Worm (Caenorhabditis elegans) whole organism, early embryonic: ENCODE measurements around the gene npr-19.

Source experiments
- B0310.2 ChIP-seq: sonication (generic microtip); optimal IDR thresholded peaks from 2 replicates; lab custom pipeline; 2016; ENCODE audit warnings: mild to moderate bottlenecking, missing genetic modification characterization, missing compliant biosample characterization
- F13C5.2 ChIP-seq: sonication (generic microtip); optimal IDR thresholded peaks from 2 replicates; lab custom pipeline; 2017; ENCODE audit warnings: mild to moderate bottlenecking, missing genetic modification characterization, inconsistent platforms, missing compliant biosample characterization
- aly-1 ChIP-seq: sonication (generic microtip); optimal IDR thresholded peaks from 2 replicates; lab custom pipeline; 2016; ENCODE audit warnings: missing genetic modification characterization, missing compliant biosample characterization
- ama-1 ChIP-seq: fragments of 150-350 bp; optimal IDR thresholded peaks from 2 replicates; lab custom pipeline; 2014
- ceh-13 ChIP-seq: fragments of 200-800 bp; sonication (Bioruptor generic); optimal IDR thresholded peaks from 2 replicates; lab custom pipeline; 2018; ENCODE audit warnings: mild to moderate bottlenecking, missing genetic modification characterization, missing compliant biosample characterization
- ceh-36 ChIP-seq: sonication (generic microtip); optimal IDR thresholded peaks from 2 replicates; lab custom pipeline; 2016; ENCODE audit warnings: missing genetic modification characterization, inconsistent platforms, missing compliant biosample characterization
- ets-7 ChIP-seq: sonication (generic microtip); optimal IDR thresholded peaks from 2 replicates; lab custom pipeline; 2016; ENCODE audit warnings: missing genotype, missing genetic modification characterization, missing compliant biosample characterization
- flt-1 ChIP-seq: fragments of 200-800 bp; sonication (Bioruptor generic); IDR thresholded peaks from 2 replicates; pipeline ENCODE4 v1.3.6; 2022; ENCODE audit warnings: missing genetic modification characterization, missing compliant biosample characterization
- hmbx-1 ChIP-seq: sonication (generic microtip); optimal IDR thresholded peaks from 2 replicates; lab custom pipeline; 2016; ENCODE audit warnings: mild to moderate bottlenecking, missing genetic modification characterization, missing compliant biosample characterization
- hmg-4 ChIP-seq: fragments of 200-800 bp; sonication (Bioruptor generic); optimal IDR thresholded peaks from 2 replicates; lab custom pipeline; 2018; ENCODE audit warnings: mild to moderate bottlenecking, missing genetic modification characterization, missing compliant biosample characterization
- hnd-1 ChIP-seq: sonication (generic microtip); optimal IDR thresholded peaks from 2 replicates; lab custom pipeline; 2016; ENCODE audit warnings: missing genetic modification characterization, missing compliant biosample characterization
- pes-1 ChIP-seq: fragments of 200-800 bp; sonication (Bioruptor generic); IDR thresholded peaks from 2 replicates; pipeline ENCODE4 v1.3.6; 2022; ENCODE audit warnings: missing genetic modification reagents, missing genetic modification characterization, missing compliant biosample characterization
- scrt-1 ChIP-seq: fragments of 200-800 bp; sonication (Bioruptor generic); IDR thresholded peaks from 2 replicates; pipeline ENCODE4 v1.3.6; 2022; ENCODE audit warnings: missing genetic modification characterization, missing compliant biosample characterization
- sea-1 ChIP-seq: fragments of 200-800 bp; sonication (Bioruptor generic); conservative IDR thresholded peaks from 2 replicates; pipeline ENCODE4 v1.3.6; 2022; ENCODE audit warnings: missing genetic modification characterization, missing compliant biosample characterization
- tbx-11 ChIP-seq: fragments of 200-800 bp; sonication (Bioruptor generic); IDR thresholded peaks from 2 replicates; pipeline ENCODE4 v1.3.6; 2022; ENCODE audit warnings: missing genetic modification characterization, missing compliant biosample characterization
- tbx-37 ChIP-seq: fragments of 200-800 bp; sonication (Bioruptor generic); conservative IDR thresholded peaks from 2 replicates; pipeline ENCODE4 v1.3.6; 2022; ENCODE audit warnings: missing genetic modification reagents, missing genetic modification characterization, missing compliant biosample characterization
- tra-4 ChIP-seq: sonication (generic microtip); optimal IDR thresholded peaks from 2 replicates; lab custom pipeline; 2017; ENCODE audit warnings: missing genetic modification characterization, missing compliant biosample characterization

npr-19 gene

DNA sequence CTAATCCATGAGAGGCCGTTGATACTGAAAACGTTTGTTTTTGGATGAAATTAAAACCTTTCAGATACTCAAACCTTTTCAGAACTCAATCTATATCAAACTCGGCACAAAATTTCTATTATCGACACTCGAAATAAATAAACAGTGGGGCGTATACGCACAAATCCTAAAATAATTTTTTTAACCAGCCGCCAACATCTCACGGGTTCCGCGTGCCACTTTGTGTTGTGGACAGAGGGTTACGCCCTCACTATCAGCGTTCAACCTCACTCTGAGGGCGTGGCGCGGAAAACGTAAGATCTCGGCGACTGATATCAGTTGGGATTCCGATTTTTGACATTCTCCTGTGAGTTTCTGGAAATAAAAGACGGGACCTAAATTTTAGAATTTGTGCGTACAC is 54.1 kb downstream of the npr-19 start:
- TF ChIP-seq tbx-11 (GFP tag; lab: Robert Waterston, UW): no peak
- no peak for TF ChIP-seq ama-1 (lab: Kevin White, UChicago)
- no peak for TF ChIP-seq tbx-37 (GFP tag; lab: Robert Waterston, UW)
- TF ChIP-seq F13C5.2 (tag; lab: Kevin White, UChicago): no peak
- no peak for TF ChIP-seq sea-1
- no peak for TF ChIP-seq B0310.2 (tag; lab: Kevin White, UChicago)
- TF ChIP-seq ets-7 (tag; lab: Kevin White, UChicago): no peak
- no peak for TF ChIP-seq hmg-4
- TF ChIP-seq hmbx-1 (tag; lab: Kevin White, UChicago): no peak
- no peak for TF ChIP-seq hnd-1 (tag; lab: Kevin White, UChicago)
- no peak for TF ChIP-seq scrt-1 (GFP tag; lab: Robert Waterston, UW)
- no peak for TF ChIP-seq aly-1 (tag; lab: Kevin White, UChicago)
- TF ChIP-seq ceh-13 (GFP tag; lab: Kevin White, UChicago): no peak
- TF ChIP-seq tra-4 (tag; lab: Kevin White, UChicago): no peak
- TF ChIP-seq pes-1 (GFP tag; lab: Robert Waterston, UW): no peak
- TF ChIP-seq flt-1 (GFP tag; lab: Robert Waterston, UW): no peak
- no peak for TF ChIP-seq ceh-36 (tag; lab: Kevin White, UChicago)
